Worm (Caenorhabditis elegans) whole organism, L4 larva: ENCODE measurements around the gene lbp-4.

Source experiments
- F10B5.3 ChIP-seq: sonication (generic microtip); optimal IDR thresholded peaks from 2 replicates; lab custom pipeline; 2016; ENCODE audit warnings: mild to moderate bottlenecking, missing genetic modification characterization, missing compliant biosample characterization
- F37D6.2 ChIP-seq: sonication (generic microtip); optimal IDR thresholded peaks from 2 replicates; lab custom pipeline; 2016; ENCODE audit warnings: mild to moderate bottlenecking, missing genetic modification characterization, missing compliant biosample characterization
- F49E8.2 ChIP-seq: sonication (generic microtip); optimal IDR thresholded peaks from 2 replicates; lab custom pipeline; 2016; ENCODE audit warnings: missing compliant biosample characterization, mild to moderate bottlenecking, missing genetic modification characterization, borderline replicate concordance
- T20F7.1 ChIP-seq: fragments of 200-800 bp; sonication (Bioruptor generic); optimal IDR thresholded peaks from 2 replicates; lab custom pipeline; 2018; ENCODE audit warnings: mild to moderate bottlenecking, missing genetic modification characterization, missing compliant biosample characterization
- Y48G9A.11 ChIP-seq: fragments of 200-800 bp; sonication (Bioruptor generic); IDR thresholded peaks from 2 replicates; pipeline ENCODE4 v1.3.6; 2022; ENCODE audit warnings: missing genetic modification reagents, missing genetic modification characterization, missing compliant biosample characterization
- Y5F2A.4 ChIP-seq: fragments of 200-800 bp; sonication (Bioruptor generic); optimal IDR thresholded peaks from 2 replicates; lab custom pipeline; 2018; ENCODE audit warnings: mild to moderate bottlenecking, missing genetic modification characterization, missing compliant biosample characterization
- Y75B8A.6 ChIP-seq: fragments of 200-800 bp; sonication (Bioruptor generic); IDR thresholded peaks from 2 replicates; pipeline ENCODE4 v1.3.6; 2022; ENCODE audit warnings: missing genetic modification reagents, missing genetic modification characterization, missing compliant biosample characterization
- ZK546.5 ChIP-seq, 2 experiments: sonication (generic microtip); optimal IDR thresholded peaks; 2 replicates each; lab custom pipeline; 2017; ENCODE audit warnings: missing biosample characterization in 2 of 2, missing genetic modification characterization in 2 of 2
- aha-1 ChIP-seq: fragments of 150-350 bp; peaks from one replicate; lab custom pipeline; 2014; ENCODE audit warnings: missing biosample characterization, missing genetic modification characterization
- arid-1 ChIP-seq: fragments of 200-800 bp; sonication (Bioruptor generic); conservative IDR thresholded peaks from 2 replicates; pipeline ENCODE4 v1.3.6; 2022; ENCODE audit warnings: missing genetic modification reagents, missing genetic modification characterization, missing compliant biosample characterization
- attf-4 ChIP-seq: sonication (generic microtip); optimal IDR thresholded peaks from 3 replicates; lab custom pipeline; 2017; ENCODE audit warnings: missing biosample characterization, missing genetic modification characterization
- ceh-32 ChIP-seq: sonication (generic microtip); optimal IDR thresholded peaks from 2 replicates; lab custom pipeline; 2016; ENCODE audit warnings: mild to moderate bottlenecking, missing genetic modification characterization, missing compliant biosample characterization; ENCODE audit not compliant: poor library complexity
- ceh-82 ChIP-seq: sonication (generic microtip); optimal IDR thresholded peaks from 2 replicates; lab custom pipeline; 2017; ENCODE audit warnings: missing biosample characterization, missing genetic modification characterization
- ces-1 ChIP-seq: fragments of 150-350 bp; sonication (generic microtip); optimal IDR thresholded peaks from 4 replicates; lab custom pipeline; 2014; ENCODE audit warnings: missing biosample characterization, missing genetic modification reagents, missing genetic modification characterization
- daf-12 ChIP-seq: fragments of 150-350 bp; optimal IDR thresholded peaks from 2 replicates; lab custom pipeline; 2014; ENCODE audit warnings: missing biosample characterization, missing genetic modification reagents, missing genetic modification characterization
- daf-16 ChIP-seq, 3 experiments: sonication (generic microtip); optimal IDR thresholded peaks; 2 replicates each; lab custom pipeline; 2016 to 2017; ENCODE audit warnings: missing genetic modification characterization in 3 of 3, missing genetic modification reagents in 3 of 3, mild to moderate bottlenecking in 2 of 3, missing compliant biosample characterization in 2 of 3, missing biosample characterization in 1 of 3, moderate library complexity in 1 of 3
- dve-1 ChIP-seq: sonication (generic microtip); optimal IDR thresholded peaks from 2 replicates; lab custom pipeline; 2017; ENCODE audit warnings: antibody characterized with exemption, mild to moderate bottlenecking, missing genetic modification characterization, missing compliant biosample characterization; ENCODE audit not compliant: insufficient read depth
- egl-43 ChIP-seq: fragments of 200-800 bp; sonication (Bioruptor generic); IDR thresholded peaks from 2 replicates; pipeline ENCODE4 v1.3.6; 2022; ENCODE audit warnings: missing genetic modification reagents, missing genetic modification characterization, missing compliant biosample characterization
- fkh-10 ChIP-seq: fragments of 150-350 bp; optimal IDR thresholded peaks from 2 replicates; lab custom pipeline; 2014; ENCODE audit warnings: missing biosample characterization, missing genetic modification reagents, missing genetic modification characterization
- fos-1 ChIP-seq: fragments of 150-350 bp; optimal IDR thresholded peaks from 2 replicates; lab custom pipeline; 2014; ENCODE audit warnings: missing biosample characterization, missing genetic modification characterization
- hif-1 ChIP-seq, 2 experiments: sonication (generic microtip); optimal IDR thresholded peaks; 2 replicates each; lab custom pipeline; 2016 to 2017; ENCODE audit warnings: missing compliant biosample characterization in 2 of 2, missing genetic modification characterization in 2 of 2, missing genetic modification reagents in 2 of 2, missing genotype in 2 of 2, mild to moderate bottlenecking in 1 of 2
- hlh-11 ChIP-seq: fragments of 200-800 bp; sonication (Bioruptor generic); optimal IDR thresholded peaks from 2 replicates; lab custom pipeline; 2018; ENCODE audit warnings: mild to moderate bottlenecking, missing genetic modification characterization, missing compliant biosample characterization
- hmg-1.1 ChIP-seq: fragments of 200-800 bp; sonication (Bioruptor generic); IDR thresholded peaks from 2 replicates; pipeline ENCODE4 v1.3.6; 2022; ENCODE audit warnings: missing genetic modification reagents, missing genetic modification characterization, missing compliant biosample characterization
- lim-7 ChIP-seq: fragments of 200-800 bp; sonication (Bioruptor generic); IDR thresholded peaks from 2 replicates; pipeline ENCODE4 v1.3.6; 2022; ENCODE audit warnings: missing genetic modification characterization, missing compliant biosample characterization
- lin-1 ChIP-seq: fragments of 200-800 bp; sonication (Bioruptor generic); IDR thresholded peaks from 2 replicates; pipeline ENCODE4 v1.3.6; 2022; ENCODE audit warnings: missing genetic modification reagents, missing genetic modification characterization, missing compliant biosample characterization
- lin-13 ChIP-seq: fragments of 150-350 bp; optimal IDR thresholded peaks from 2 replicates; lab custom pipeline; 2014; ENCODE audit warnings: missing biosample characterization, missing genetic modification reagents, missing genetic modification characterization
- lin-38 ChIP-seq: fragments of 200-800 bp; sonication (Bioruptor generic); IDR thresholded peaks from 2 replicates; pipeline ENCODE4 v1.3.6; 2022; ENCODE audit warnings: missing genetic modification reagents, missing genetic modification characterization, missing compliant biosample characterization
- lsy-2 ChIP-seq, 2 experiments: fragments of 150-350 bp in 1 of 2; sonication (generic microtip) in 1 of 2; optimal IDR thresholded peaks; 2 replicates each; lab custom pipeline; 2014 to 2017; ENCODE audit warnings: missing biosample characterization in 2 of 2, missing genetic modification characterization in 2 of 2
- madf-5 ChIP-seq, 2 experiments: fragments of 200-800 bp; sonication (Bioruptor generic); IDR thresholded peaks; 2 replicates each; pipeline ENCODE4 v1.3.6; 2022; ENCODE audit warnings: missing compliant biosample characterization in 2 of 2, missing genetic modification characterization in 2 of 2
- mep-1 ChIP-seq: fragments of 150-350 bp; sonication (generic microtip); optimal IDR thresholded peaks from 3 replicates; lab custom pipeline; 2014; ENCODE audit warnings: missing biosample characterization, missing genetic modification characterization
- mes-2 ChIP-seq: sonication (generic microtip); optimal IDR thresholded peaks from 2 replicates; lab custom pipeline; 2016; ENCODE audit warnings: missing genotype, mild to moderate bottlenecking, missing genetic modification characterization, missing compliant biosample characterization; ENCODE audit not compliant: poor library complexity, severe bottlenecking
- nhr-102 ChIP-seq: sonication (generic microtip); optimal IDR thresholded peaks from 2 replicates; lab custom pipeline; 2016; ENCODE audit warnings: mild to moderate bottlenecking, missing genetic modification characterization, moderate library complexity, missing compliant biosample characterization
- nhr-25 ChIP-seq: sonication (generic microtip); optimal IDR thresholded peaks from 2 replicates; lab custom pipeline; 2017; ENCODE audit warnings: missing genetic modification characterization, mild to moderate bottlenecking, missing compliant biosample characterization, antibody characterized with exemption, moderate library complexity, borderline replicate concordance; ENCODE audit not compliant: insufficient read depth
- nhr-41 ChIP-seq: fragments of 200-800 bp; sonication (Bioruptor generic); IDR thresholded peaks from 2 replicates; pipeline ENCODE4 v1.3.6; 2022; ENCODE audit warnings: missing genetic modification reagents, missing genetic modification characterization, missing compliant biosample characterization
- nhr-6 ChIP-seq: fragments of 150-350 bp; optimal IDR thresholded peaks from 2 replicates; lab custom pipeline; 2014; ENCODE audit warnings: missing biosample characterization, missing genetic modification characterization
- nhr-76 ChIP-seq: fragments of 150-350 bp; optimal IDR thresholded peaks from 2 replicates; lab custom pipeline; 2014; ENCODE audit warnings: missing biosample characterization, missing genetic modification characterization
- nhr-77 ChIP-seq: fragments of 150-350 bp; optimal IDR thresholded peaks from 2 replicates; lab custom pipeline; 2014; ENCODE audit warnings: missing biosample characterization, missing genetic modification characterization
- pha-4 ChIP-seq, 2 experiments: fragments of 150-350 bp in 1 of 2; fragments of 200-800 bp in 1 of 2; sonication (Bioruptor generic) in 1 of 2; IDR thresholded peaks in 1 of 2; optimal IDR thresholded peaks in 1 of 2; 2 replicates each; pipeline versions ENCODE4 v1.3.6 to Lab custom; 2014 to 2022; ENCODE audit warnings: missing genetic modification characterization in 2 of 2, missing genetic modification reagents in 2 of 2, missing biosample characterization in 1 of 2, missing compliant biosample characterization in 1 of 2
- php-3 ChIP-seq: fragments of 200-800 bp; sonication (Bioruptor generic); IDR thresholded peaks from 2 replicates; pipeline ENCODE4 v1.3.6; 2022; ENCODE audit warnings: missing genetic modification reagents, missing genetic modification characterization, missing compliant biosample characterization
- sdz-12 ChIP-seq: fragments of 200-800 bp; sonication (Bioruptor generic); optimal IDR thresholded peaks from 2 replicates; lab custom pipeline; 2018; ENCODE audit warnings: mild to moderate bottlenecking, missing genetic modification characterization, missing compliant biosample characterization
- snpc-1.2 ChIP-seq: fragments of 200-800 bp; sonication (Bioruptor generic); IDR thresholded peaks from 2 replicates; pipeline ENCODE4 v1.3.6; 2022; ENCODE audit warnings: missing genetic modification reagents, missing genetic modification characterization, missing compliant biosample characterization
- spr-1 ChIP-seq: sonication (generic microtip); optimal IDR thresholded peaks from 2 replicates; lab custom pipeline; 2016; ENCODE audit warnings: mild to moderate bottlenecking, missing genetic modification characterization, missing compliant biosample characterization
- spr-3 ChIP-seq: fragments of 200-800 bp; sonication (Bioruptor generic); optimal IDR thresholded peaks from 2 replicates; lab custom pipeline; 2018; ENCODE audit warnings: mild to moderate bottlenecking, missing genetic modification characterization, missing compliant biosample characterization
- zfp-2 ChIP-seq: sonication (generic microtip); optimal IDR thresholded peaks from 2 replicates; lab custom pipeline; 2016; ENCODE audit warnings: mild to moderate bottlenecking, missing genetic modification characterization, missing compliant biosample characterization
- zip-2 ChIP-seq: fragments of 150-350 bp; optimal IDR thresholded peaks from 2 replicates; lab custom pipeline; 2014; ENCODE audit warnings: missing biosample characterization, missing genetic modification characterization

lbp-4 gene

DNA sequence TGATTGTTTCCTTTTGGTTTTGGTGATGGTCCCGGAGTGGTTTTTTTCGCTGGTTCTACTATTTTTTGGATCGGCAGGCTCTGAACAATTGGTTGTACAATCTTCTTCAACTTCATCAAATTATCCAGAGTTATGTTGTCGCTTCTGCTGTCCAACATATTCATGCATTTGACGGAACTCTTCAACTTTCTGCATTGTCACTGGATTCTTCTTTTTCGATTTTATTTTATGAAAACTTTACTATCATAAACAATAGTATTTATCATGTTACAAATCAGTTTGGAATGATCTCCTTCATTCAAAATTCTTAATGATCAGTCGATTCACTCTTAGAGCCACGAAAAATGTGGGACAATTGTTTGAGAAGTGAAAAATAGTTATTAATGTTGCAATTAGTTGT lies 31.7 kb downstream of the lbp-4 start:
- TF ChIP-seq nhr-77 (tag; lab: Kevin White, UChicago) (no peak), snpc-1.2 (GFP tag; lab: Robert Waterston, UW) (no peak), F49E8.2 (tag; lab: Kevin White, UChicago) (peak; percentile 9), arid-1 (no peak), Y5F2A.4 (GFP tag; lab: Kevin White, UChicago) (no peak), lin-38 (GFP tag; lab: Robert Waterston, UW) (peak; percentile 36; the same call in 1 of the 2 replicates), aha-1 (tag; lab: Kevin White, UChicago) (peak; percentile 84)

- no peak for TF ChIP-seq ZK546.5 (tag; optimal IDR thresholded peaks at IDR 0.05; lab: Kevin White, UChicago)
- TF ChIP-seq nhr-25 (tag; lab: Kevin White, UChicago), result no peak
- no peak for TF ChIP-seq ces-1 (GFP tag; lab: Kevin White, UChicago)
- no peak for TF ChIP-seq daf-16 (GFP tag; optimal IDR thresholded peaks at IDR 0.05; lab: Kevin White, UChicago)
- TF ChIP-seq daf-16 (tag; optimal IDR thresholded peaks at IDR 0.05; lab: Kevin White, UChicago), result peak; percentile 25
- 0 out of 2 replicates have a peak, but pooled peaks have one; percentile 34 for TF ChIP-seq hmg-1.1 (GFP tag; lab: Robert Waterston, UW)
- no peak for TF ChIP-seq spr-3 (GFP tag; lab: Kevin White, UChicago)
- no peak for TF ChIP-seq nhr-41 (GFP tag; lab: Robert Waterston, UW)
- TF ChIP-seq Y75B8A.6 (GFP tag; lab: Robert Waterston, UW), result no peak
- TF ChIP-seq daf-12 (tag; lab: Kevin White, UChicago), result no peak
- TF ChIP-seq lin-38 (GFP tag; lab: Robert Waterston, UW), result 0 out of 2 replicates have a peak, but pooled peaks have one; percentile 22
- TF ChIP-seq fkh-10, result no peak
- TF ChIP-seq hlh-11 (tag; lab: Kevin White, UChicago), result no peak
- no peak for TF ChIP-seq attf-4 (tag; lab: Kevin White, UChicago)
- no peak for TF ChIP-seq spr-1
- TF ChIP-seq T20F7.1 (GFP tag; lab: Kevin White, UChicago), result no peak
- TF ChIP-seq snpc-1.2 (GFP tag; lab: Robert Waterston, UW), result no peak
- no peak for TF ChIP-seq sdz-12 (GFP tag; lab: Kevin White, UChicago)
- peak in 1 of 2 experiments; percentile 27 for TF ChIP-seq lsy-2 (tag; optimal IDR thresholded peaks at IDR 0.05; lab: Kevin White, UChicago)
- TF ChIP-seq F10B5.3 (tag; lab: Kevin White, UChicago), result no peak
- TF ChIP-seq dve-1, result no peak
- TF ChIP-seq zip-2 (tag; lab: Kevin White, UChicago), result no peak
- TF ChIP-seq ceh-82 (tag; lab: Kevin White, UChicago), result no peak
- TF ChIP-seq lim-7, result no peak
- TF ChIP-seq mes-2, result peak; percentile 24
- TF ChIP-seq egl-43 (GFP tag; lab: Robert Waterston, UW), result no peak
- TF ChIP-seq ceh-32 (tag; lab: Kevin White, UChicago), result no peak
- TF ChIP-seq nhr-76 (tag; lab: Kevin White, UChicago), result no peak
- peak; percentile 52 for TF ChIP-seq nhr-6 (tag; lab: Kevin White, UChicago)
- TF ChIP-seq hif-1 (tag; optimal IDR thresholded peaks at IDR 0.05; lab: Kevin White, UChicago), result no peak
These were observed 33.5 kb downstream of the lbp-4 start for ce11 chrV:7853900-7854299.

DNA sequence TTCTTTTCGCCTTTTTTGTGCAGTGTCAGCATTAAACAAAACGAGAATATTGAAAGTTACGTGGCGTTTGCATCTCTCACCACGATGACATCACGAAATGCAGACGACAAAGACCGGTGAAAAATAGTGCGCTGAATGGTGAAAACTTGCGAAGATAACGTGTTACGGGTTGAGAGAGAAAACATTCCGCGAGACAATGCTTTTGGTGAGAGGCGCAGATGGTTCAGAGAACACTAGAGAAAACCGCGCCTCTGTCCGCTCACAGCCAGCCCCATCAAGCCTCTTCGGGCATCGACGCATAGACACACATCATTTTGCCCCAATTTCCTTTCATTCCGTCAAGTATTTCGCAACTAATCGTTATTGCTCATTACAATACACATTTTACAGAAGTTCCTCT lies 34.2 kb downstream of the lbp-4 start, which contains the start of the genes C37C3.9 and C37C3.18:
TSS of gene C37C3.9 (minus strand) at position 98 of the 400 bp plus-strand sequence.
TSS of gene C37C3.18 (plus strand) at position 391 of the 400 bp plus-strand sequence.
- no peak for TF ChIP-seq php-3 (GFP tag; lab: Robert Waterston, UW)
- peak; percentile 88 for TF ChIP-seq dve-1
- TF ChIP-seq madf-5 (GFP tag; IDR thresholded peaks at IDR 0.05; lab: Robert Waterston, UW), result no peak
- peak; percentile 12 for TF ChIP-seq F37D6.2 (tag; lab: Kevin White, UChicago)
- peak; percentile 78 for TF ChIP-seq lin-13 (GFP tag; lab: Kevin White, UChicago)
- TF ChIP-seq mep-1 (tag; lab: Kevin White, UChicago), result peak; percentile 78
- peak; percentile 60 for TF ChIP-seq nhr-102 (tag; lab: Kevin White, UChicago)
- 0 out of 2 replicates have a peak, but pooled peaks have one; percentile 39 for TF ChIP-seq pha-4 (GFP tag; IDR thresholded peaks at IDR 0.05; lab: Robert Waterston, UW)
- TF ChIP-seq pha-4 (tag; optimal IDR thresholded peaks at IDR 0.05; lab: Kevin White, UChicago), result no peak
- peak; percentile 50; the same call in 1 of the 2 replicates for TF ChIP-seq lin-1 (GFP tag; lab: Robert Waterston, UW)
- TF ChIP-seq daf-16 (GFP tag; optimal IDR thresholded peaks at IDR 0.05; lab: Kevin White, UChicago), result no peak
- TF ChIP-seq daf-16 (tag; optimal IDR thresholded peaks at IDR 0.05; lab: Kevin White, UChicago), result peak; percentile 77
- no peak for TF ChIP-seq fos-1 (tag; lab: Kevin White, UChicago)
- peak; percentile 88 for TF ChIP-seq hlh-11 (tag; lab: Kevin White, UChicago)
- peak; percentile 37 for TF ChIP-seq nhr-25 (tag; lab: Kevin White, UChicago)
- no peak for TF ChIP-seq zfp-2 (tag; lab: Kevin White, UChicago)
- TF ChIP-seq ceh-32 (tag; lab: Kevin White, UChicago), result no peak
- no peak for TF ChIP-seq Y48G9A.11
- TF ChIP-seq hif-1 (tag; optimal IDR thresholded peaks at IDR 0.05; lab: Kevin White, UChicago), result peak in 1 of 2 experiments; percentile 64
